Worm (Caenorhabditis elegans) whole organism, L2 larva: ENCODE measurements around the gene cdc-25.3.

Experiments
- Y55F3AM.14 ChIP-seq: fragments of 200-800 bp; sonication (Bioruptor generic); optimal IDR thresholded peaks from 2 replicates; lab custom pipeline; 2018; ENCODE audit warnings: mild to moderate bottlenecking, missing genetic modification characterization, missing compliant biosample characterization
- ama-1 ChIP-seq: fragments of 150-350 bp; optimal IDR thresholded peaks from 2 replicates; lab custom pipeline; 2018; ENCODE audit warnings: inconsistent platforms
- ceh-82 ChIP-seq: fragments of 150-350 bp; optimal IDR thresholded peaks from 2 replicates; lab custom pipeline; 2014; ENCODE audit warnings: missing biosample characterization, missing genetic modification characterization
- egl-27 ChIP-seq: sonication (generic microtip); optimal IDR thresholded peaks from 3 replicates; lab custom pipeline; 2017; ENCODE audit warnings: missing biosample characterization, missing genetic modification reagents, missing genetic modification characterization
- lin-13 ChIP-seq: fragments of 150-350 bp; optimal IDR thresholded peaks from 2 replicates; lab custom pipeline; 2014; ENCODE audit warnings: missing biosample characterization, missing genetic modification reagents, missing genetic modification characterization
- lsy-2 ChIP-seq, 2 experiments: fragments of 150-350 bp in 1 of 2; sonication (generic microtip) in 1 of 2; optimal IDR thresholded peaks; 2 replicates each; lab custom pipeline; 2014 to 2017; ENCODE audit warnings: missing biosample characterization in 2 of 2, missing genetic modification characterization in 2 of 2
- nhr-23 ChIP-seq: fragments of 150-350 bp; optimal IDR thresholded peaks from 2 replicates; lab custom pipeline; 2014; ENCODE audit warnings: missing biosample characterization, missing genetic modification reagents, missing genetic modification characterization
- nhr-237 ChIP-seq: fragments of 150-350 bp; optimal IDR thresholded peaks from 2 replicates; lab custom pipeline; 2014; ENCODE audit warnings: missing biosample characterization, missing genetic modification characterization
- sma-9 ChIP-seq, 2 experiments: fragments of 150-350 bp in 1 of 2; sonication (generic microtip) in 1 of 2; optimal IDR thresholded peaks; 2 replicates each; lab custom pipeline; 2014 to 2016; ENCODE audit warnings: missing genetic modification characterization in 2 of 2, mild to moderate bottlenecking in 1 of 2, missing biosample characterization in 1 of 2, missing compliant biosample characterization in 1 of 2, missing genetic modification reagents in 1 of 2, moderate library complexity in 1 of 2
- snpc-4 ChIP-seq: fragments of 150-350 bp; optimal IDR thresholded peaks from 2 replicates; lab custom pipeline; 2014; ENCODE audit warnings: missing biosample characterization, missing genetic modification characterization
- unc-39 ChIP-seq: fragments of 150-350 bp; optimal IDR thresholded peaks from 2 replicates; lab custom pipeline; 2014; ENCODE audit warnings: missing biosample characterization, missing genetic modification characterization
- unc-62 ChIP-seq: fragments of 150-350 bp; optimal IDR thresholded peaks from 2 replicates; lab custom pipeline; 2014; ENCODE audit warnings: missing biosample characterization, missing genetic modification reagents, missing genetic modification characterization

ce11 chrIII:8964684-8965283 lies 47.1 kb upstream of the cdc-25.3 start:
- TF ChIP-seq unc-62 (GFP tag; lab: Kevin White, UChicago) (no peak), snpc-4 (no peak), unc-39 (tag; lab: Kevin White, UChicago) (no peak), nhr-237 (tag; lab: Kevin White, UChicago) (no peak), nhr-23 (no peak), ceh-82 (tag; lab: Kevin White, UChicago) (no peak), ama-1 (lab: Kevin White, UChicago) (no peak), egl-27 (tag; lab: Kevin White, UChicago) (no peak), Y55F3AM.14 (GFP tag; lab: Kevin White, UChicago) (no peak), lin-13 (GFP tag; lab: Kevin White, UChicago) (no peak), sma-9 (GFP tag; optimal IDR thresholded peaks at IDR 0.05; lab: Kevin White, UChicago) (no peak), sma-9 (tag; optimal IDR thresholded peaks at IDR 0.05; lab: Kevin White, UChicago) (no peak), lsy-2 (tag; optimal IDR thresholded peaks at IDR 0.05; lab: Kevin White, UChicago) (no peak)
